Fruit fly (Drosophila melanogaster) S2 (cell line): ENCODE results near the gene ohgt.

Source experiments
- CG8478 ChIP-seq: fragments of >200 bp; optimal IDR thresholded peaks from 2 replicates; lab custom pipeline; 2018
- CTCF ChIP-seq, 2 experiments: fragments of >200 bp; optimal IDR thresholded peaks; 2 replicates each; lab custom pipeline; 2018

- TF ChIP-seq CG8478 (lab: Kevin White, UChicago): no peak
- TF ChIP-seq CTCF (optimal IDR thresholded peaks at IDR 0.05; lab: Kevin White, UChicago): no peak
Measured at dm6 chr3R:10081469-10082111, 32.6 kb downstream of the ohgt start.
